Fruit fly (Drosophila melanogaster) S2 (cell line): Measurements from ENCODE around the gene CG13843.

Experiments
- CG8478 ChIP-seq: fragments of >200 bp; optimal IDR thresholded peaks from 2 replicates; lab custom pipeline; 2018
- CTCF ChIP-seq, 2 experiments: fragments of >200 bp; optimal IDR thresholded peaks; 2 replicates each; lab custom pipeline; 2018

dm6 chr3R:22573590-22573989 lies 35.7 kb upstream of the CG13843 start:
- TF ChIP-seq CTCF (optimal IDR thresholded peaks at IDR 0.05; lab: Kevin White, UChicago) (no peak), CG8478 (lab: Kevin White, UChicago) (no peak)
